Fruit fly (Drosophila melanogaster): Measurements from ENCODE around the gene CG8475.

DNA sequence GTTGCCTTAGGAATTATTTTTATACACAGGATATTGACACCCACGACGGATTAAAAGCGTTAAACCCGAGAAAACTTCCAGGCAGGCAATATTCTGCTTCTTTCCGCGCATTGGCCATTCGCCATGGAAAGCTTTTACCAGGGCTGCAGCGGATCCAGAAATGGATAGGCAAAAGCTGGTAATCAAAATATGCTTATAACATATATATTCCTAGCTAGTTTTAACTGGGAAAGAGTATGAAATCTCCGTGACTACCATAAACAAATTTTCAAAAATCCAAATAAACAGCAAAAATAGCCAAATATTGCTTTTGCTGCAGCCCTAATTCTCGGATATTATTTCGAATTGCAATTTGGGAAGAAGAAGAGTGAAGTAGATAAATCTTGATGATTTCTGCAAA is 37.2 kb downstream of the CG8475 start, which contains the start of the genes PAPLA1 and Rbsn-5:
- TF ChIP-seq Sin3A (optimal IDR thresholded peaks at IDR 0.05), result no peak
- TF ChIP-seq ttk (optimal IDR thresholded peaks at IDR 0.05), result no peak
- no peak for TF ChIP-seq h (optimal IDR thresholded peaks at IDR 0.05)
- no peak for TF ChIP-seq psq (optimal IDR thresholded peaks at IDR 0.05)
- no peak for TF ChIP-seq Myc (optimal IDR thresholded peaks at IDR 0.05)
